Worm (Caenorhabditis elegans) whole organism, L1 larva: ENCODE measurements around the gene F59B1.2.

Experiments used
- C16A3.4 ChIP-seq: fragments of 150-350 bp; optimal IDR thresholded peaks from 2 replicates; lab custom pipeline; 2014; ENCODE audit warnings: missing biosample characterization, missing genetic modification characterization
- C34B4.2 ChIP-seq: sonication (generic microtip); optimal IDR thresholded peaks from 2 replicates; lab custom pipeline; 2017; ENCODE audit warnings: mild to moderate bottlenecking, missing genetic modification characterization, missing compliant biosample characterization
- F16B12.6 ChIP-seq: fragments of 150-350 bp; optimal IDR thresholded peaks from 2 replicates; lab custom pipeline; 2014; ENCODE audit warnings: missing biosample characterization, missing genetic modification characterization
- Y116A8C.19 ChIP-seq: sonication (generic microtip); optimal IDR thresholded peaks from 2 replicates; lab custom pipeline; 2016; ENCODE audit warnings: missing compliant biosample characterization, missing genetic modification characterization, borderline replicate concordance
- aha-1 ChIP-seq: fragments of 150-350 bp; optimal IDR thresholded peaks from 2 replicates; lab custom pipeline; 2014; ENCODE audit warnings: missing biosample characterization, missing genetic modification characterization
- aly-2 ChIP-seq: fragments of 150-350 bp; optimal IDR thresholded peaks from 2 replicates; lab custom pipeline; 2014; ENCODE audit warnings: missing biosample characterization, missing genetic modification characterization
- ceh-8 ChIP-seq: fragments of 200-800 bp; sonication (Bioruptor generic); optimal IDR thresholded peaks from 2 replicates; lab custom pipeline; 2018; ENCODE audit warnings: mild to moderate bottlenecking, missing genetic modification characterization, moderate library complexity, missing compliant biosample characterization
- ceh-82 ChIP-seq, 3 experiments: fragments of 150-350 bp in 1 of 3; sonication (generic microtip) in 2 of 3; optimal IDR thresholded peaks; 2 replicates each; lab custom pipeline; 2014 to 2017; ENCODE audit warnings: missing biosample characterization in 3 of 3, missing genetic modification characterization in 3 of 3
- ces-1 ChIP-seq: fragments of 150-350 bp; optimal IDR thresholded peaks from 2 replicates; lab custom pipeline; 2014; ENCODE audit warnings: missing biosample characterization, missing genetic modification reagents, missing genetic modification characterization
- efl-1 ChIP-seq, 4 experiments: fragments of 150-350 bp; optimal IDR thresholded peaks in 3 of 4; peaks in 1 of 4; 1 replicate in 1 of 4; 2 replicates in 3 of 4; lab custom pipeline; 2014; ENCODE audit warnings: missing biosample characterization in 2 of 4, missing genetic modification characterization in 2 of 4, missing genetic modification reagents in 2 of 4
- egl-13 ChIP-seq: sonication (generic microtip); optimal IDR thresholded peaks from 2 replicates; lab custom pipeline; 2016; ENCODE audit warnings: missing genotype, missing genetic modification reagents, missing genetic modification characterization, missing compliant biosample characterization
- egl-27 ChIP-seq, 2 experiments: fragments of 150-350 bp in 1 of 2; sonication (generic microtip); optimal IDR thresholded peaks; 3 replicates each; lab custom pipeline; 2017 to 2018; ENCODE audit warnings: missing biosample characterization in 2 of 2, missing genetic modification characterization in 2 of 2, missing genetic modification reagents in 2 of 2
- elt-2 ChIP-seq: sonication (generic microtip); optimal IDR thresholded peaks from 2 replicates; lab custom pipeline; 2016; ENCODE audit warnings: missing genetic modification characterization, mild to moderate bottlenecking, inconsistent platforms, missing compliant biosample characterization, missing genetic modification reagents
- fkh-4 ChIP-seq: sonication (generic microtip); optimal IDR thresholded peaks from 2 replicates; lab custom pipeline; 2016; ENCODE audit warnings: missing compliant biosample characterization, missing genetic modification characterization, borderline replicate concordance
- fos-1 ChIP-seq: fragments of 150-350 bp; optimal IDR thresholded peaks from 2 replicates; lab custom pipeline; 2014; ENCODE audit warnings: missing biosample characterization, missing genetic modification characterization
- hlh-4 ChIP-seq: sonication (generic microtip); optimal IDR thresholded peaks from 2 replicates; lab custom pipeline; 2016; ENCODE audit warnings: mild to moderate bottlenecking, missing genetic modification characterization, missing compliant biosample characterization
- isw-1 ChIP-seq: fragments of 200-800 bp; sonication (Bioruptor generic); IDR thresholded peaks from 2 replicates; pipeline ENCODE4 v1.3.6; 2022; ENCODE audit warnings: missing genetic modification characterization, missing compliant biosample characterization
- jun-1 ChIP-seq: fragments of 150-350 bp; optimal IDR thresholded peaks from 2 replicates; lab custom pipeline; 2014; ENCODE audit warnings: missing biosample characterization, missing genetic modification reagents, missing genetic modification characterization
- lin-14 ChIP-seq: fragments of 200-800 bp; sonication (Bioruptor generic); optimal IDR thresholded peaks from 2 replicates; lab custom pipeline; 2018; ENCODE audit warnings: mild to moderate bottlenecking, missing genetic modification characterization, moderate library complexity, missing compliant biosample characterization
- lin-35 ChIP-seq, 2 experiments: fragments of 150-350 bp; optimal IDR thresholded peaks; 2 replicates each; lab custom pipeline; 2014; ENCODE audit warnings: missing biosample characterization in 2 of 2, missing genetic modification characterization in 2 of 2, missing genetic modification reagents in 2 of 2
- lin-39 ChIP-seq: fragments of 150-350 bp; optimal IDR thresholded peaks from 2 replicates; lab custom pipeline; 2014; ENCODE audit warnings: missing biosample characterization, missing genetic modification reagents, missing genetic modification characterization
- lir-3 ChIP-seq: sonication (generic microtip); optimal IDR thresholded peaks from 2 replicates; lab custom pipeline; 2016; ENCODE audit warnings: mild to moderate bottlenecking, missing genetic modification characterization, moderate library complexity, missing compliant biosample characterization; ENCODE audit not compliant: poor library complexity
- mdl-1 ChIP-seq, 2 experiments: fragments of 150-350 bp; optimal IDR thresholded peaks; 2 replicates each; lab custom pipeline; 2014 to 2017; ENCODE audit warnings: missing biosample characterization in 2 of 2, missing genetic modification characterization in 2 of 2, inconsistent platforms in 1 of 2
- nhr-11 ChIP-seq: fragments of 150-350 bp; optimal IDR thresholded peaks from 2 replicates; lab custom pipeline; 2014; ENCODE audit warnings: missing biosample characterization, missing genetic modification characterization
- nhr-12 ChIP-seq: sonication (generic microtip); optimal IDR thresholded peaks from 2 replicates; lab custom pipeline; 2017; ENCODE audit warnings: missing biosample characterization, missing genetic modification characterization
- nhr-19 ChIP-seq: fragments of 200-800 bp; sonication (Bioruptor generic); conservative IDR thresholded peaks from 2 replicates; pipeline ENCODE4 v1.3.6; 2022; ENCODE audit warnings: missing genetic modification characterization, missing compliant biosample characterization
- nhr-237 ChIP-seq: fragments of 150-350 bp; optimal IDR thresholded peaks from 2 replicates; lab custom pipeline; 2014; ENCODE audit warnings: missing biosample characterization, missing genetic modification characterization
- nhr-47 ChIP-seq: sonication (generic microtip); optimal IDR thresholded peaks from 2 replicates; lab custom pipeline; 2016; ENCODE audit warnings: mild to moderate bottlenecking, missing genetic modification characterization, moderate library complexity, missing compliant biosample characterization
- nhr-76 ChIP-seq: sonication (generic microtip); optimal IDR thresholded peaks from 2 replicates; lab custom pipeline; 2017; ENCODE audit warnings: missing biosample characterization, missing genetic modification characterization
- nhr-77 ChIP-seq: fragments of 150-350 bp; optimal IDR thresholded peaks from 2 replicates; lab custom pipeline; 2014; ENCODE audit warnings: missing biosample characterization, missing genetic modification characterization
- nhr-85 ChIP-seq: sonication (generic microtip); peaks from one replicate; lab custom pipeline; 2016; ENCODE audit warnings: missing genetic modification characterization, inconsistent platforms, missing compliant biosample characterization
- nhr-90 ChIP-seq: sonication (generic microtip); optimal IDR thresholded peaks from 2 replicates; lab custom pipeline; 2016; ENCODE audit warnings: mild to moderate bottlenecking, missing genetic modification characterization, missing compliant biosample characterization; ENCODE audit not compliant: poor library complexity
- pag-3 ChIP-seq: sonication (generic microtip); optimal IDR thresholded peaks from 2 replicates; lab custom pipeline; 2017; ENCODE audit warnings: missing genetic modification characterization, mild to moderate bottlenecking, missing compliant biosample characterization, antibody characterized with exemption, borderline replicate concordance; ENCODE audit not compliant: insufficient read depth
- pqm-1 ChIP-seq: sonication (generic microtip); optimal IDR thresholded peaks from 3 replicates; lab custom pipeline; 2017; ENCODE audit warnings: missing biosample characterization, missing genetic modification characterization
- rnt-1 ChIP-seq: sonication (generic microtip); optimal IDR thresholded peaks from 2 replicates; lab custom pipeline; 2016; ENCODE audit warnings: mild to moderate bottlenecking, missing genetic modification characterization, moderate library complexity, missing compliant biosample characterization
- skn-1 ChIP-seq: fragments of 150-350 bp; optimal IDR thresholded peaks from 2 replicates; lab custom pipeline; 2014; ENCODE audit warnings: missing biosample characterization, missing genetic modification characterization
- sox-4 ChIP-seq: sonication (generic microtip); optimal IDR thresholded peaks from 2 replicates; lab custom pipeline; 2016; ENCODE audit warnings: missing genetic modification characterization, missing compliant biosample characterization
- sptf-1 ChIP-seq: fragments of 150-350 bp; optimal IDR thresholded peaks from 2 replicates; lab custom pipeline; 2014; ENCODE audit warnings: missing biosample characterization, missing genetic modification characterization
- sup-37 ChIP-seq: fragments of 200-800 bp; sonication (Bioruptor generic); optimal IDR thresholded peaks from 2 replicates; lab custom pipeline; 2018; ENCODE audit warnings: mild to moderate bottlenecking, missing genetic modification characterization, missing compliant biosample characterization
- swsn-7 ChIP-seq: sonication (generic microtip); optimal IDR thresholded peaks from 2 replicates; lab custom pipeline; 2016; ENCODE audit warnings: missing genetic modification characterization, missing compliant biosample characterization
- tbx-2 ChIP-seq: sonication (generic microtip); optimal IDR thresholded peaks from 2 replicates; lab custom pipeline; 2016; ENCODE audit warnings: missing genetic modification characterization, missing compliant biosample characterization
- tlp-1 ChIP-seq: fragments of 150-350 bp; optimal IDR thresholded peaks from 2 replicates; lab custom pipeline; 2014; ENCODE audit warnings: missing biosample characterization, missing genetic modification characterization
- unc-130 ChIP-seq: fragments of 150-350 bp; optimal IDR thresholded peaks from 2 replicates; lab custom pipeline; 2017; ENCODE audit warnings: missing biosample characterization, missing genetic modification characterization, inconsistent platforms
- unc-86 ChIP-seq: sonication (generic microtip); optimal IDR thresholded peaks from 2 replicates; lab custom pipeline; 2016; ENCODE audit warnings: missing genetic modification characterization, missing compliant biosample characterization
- unc-98 ChIP-seq: fragments of 200-800 bp; sonication (Bioruptor generic); IDR thresholded peaks from 2 replicates; pipeline ENCODE4 v1.3.6; 2022; ENCODE audit warnings: missing genetic modification characterization, missing compliant biosample characterization
- vab-15 ChIP-seq: sonication (generic microtip); optimal IDR thresholded peaks from 2 replicates; lab custom pipeline; 2017; ENCODE audit warnings: missing genotype, mild to moderate bottlenecking, missing genetic modification characterization, missing compliant biosample characterization
- xbp-1 ChIP-seq: sonication (generic microtip); optimal IDR thresholded peaks from 2 replicates; lab custom pipeline; 2016; ENCODE audit warnings: missing genetic modification characterization, missing compliant biosample characterization
- zag-1 ChIP-seq: fragments of 150-350 bp; optimal IDR thresholded peaks from 2 replicates; lab custom pipeline; 2014; ENCODE audit warnings: missing biosample characterization, missing genetic modification characterization
- zip-4 ChIP-seq: fragments of 200-800 bp; sonication (Bioruptor generic); optimal IDR thresholded peaks from 2 replicates; lab custom pipeline; 2018; ENCODE audit warnings: mild to moderate bottlenecking, missing genetic modification characterization, moderate library complexity, missing compliant biosample characterization

Gene F59B1.2

ce11 chrV:3586014-3586689 is 47.0 kb upstream of the F59B1.2 start, which contains the start of the genes rpl-11.1 and T22F3.2 (continued):
- TF ChIP-seq rnt-1 (tag; lab: Kevin White, UChicago), result peak; percentile 43
- no peak for TF ChIP-seq zag-1
- TF ChIP-seq sox-4 (tag; lab: Kevin White, UChicago), result no peak
- TF ChIP-seq C34B4.2, result no peak
- no peak for TF ChIP-seq nhr-11 (tag; lab: Kevin White, UChicago)
- no peak for TF ChIP-seq Y116A8C.19
- peak; percentile 58 for TF ChIP-seq nhr-85 (tag; lab: Kevin White, UChicago)
- TF ChIP-seq fos-1 (tag; lab: Kevin White, UChicago), result no peak
- peak; percentile 31 to 55 for TF ChIP-seq efl-1 (optimal IDR thresholded peaks at IDR 0.05; lab: Kevin White, UChicago)
- peak in 1 of 2 experiments; percentile 33 for TF ChIP-seq efl-1 (GFP tag; optimal IDR thresholded peaks at IDR 0.05 in 1 of 2; lab: Kevin White, UChicago)
- no peak for TF ChIP-seq nhr-90
- TF ChIP-seq nhr-77, result no peak
- no peak for TF ChIP-seq elt-2 (tag; lab: Kevin White, UChicago)
- TF ChIP-seq ceh-82 (tag; optimal IDR thresholded peaks at IDR 0.05; lab: Kevin White, UChicago), result peak in 1 of 3 experiments; percentile 35
- no peak for TF ChIP-seq xbp-1
- TF ChIP-seq, all 84 proteins: peak for 10

ce11 chrV:3587633-3588032 is 45.5 kb upstream of the F59B1.2 start:
- TF ChIP-seq unc-86 (tag; lab: Kevin White, UChicago) (no peak), sptf-1 (tag; lab: Kevin White, UChicago) (no peak), unc-130 (peak; percentile 20), fkh-4 (tag; lab: Kevin White, UChicago) (no peak), zip-4 (peak; percentile 1), F16B12.6 (tag; lab: Kevin White, UChicago) (no peak), skn-1 (tag; lab: Kevin White, UChicago) (no peak), tlp-1 (tag; lab: Kevin White, UChicago) (no peak), lin-35 (GFP tag; optimal IDR thresholded peaks at IDR 0.05; lab: Kevin White, UChicago) (peak; percentile 13 to 20), C34B4.2 (no peak), nhr-77 (no peak), egl-27 (tag; optimal IDR thresholded peaks at IDR 0.05; lab: Kevin White, UChicago) (no peak), ces-1 (GFP tag; lab: Kevin White, UChicago) (no peak), jun-1 (tag; lab: Kevin White, UChicago) (no peak), lin-14 (peak; percentile 21), C16A3.4 (tag; lab: Kevin White, UChicago) (peak; percentile 14), nhr-19 (GFP tag; lab: Robert Waterston, UW) (peak; percentile 38), zag-1 (no peak), hlh-4 (tag; lab: Kevin White, UChicago) (no peak), ceh-82 (tag; optimal IDR thresholded peaks at IDR 0.05; lab: Kevin White, UChicago) (peak in 2 of 3 experiments; percentile 14 to 21), aly-2 (no peak), mdl-1 (tag; optimal IDR thresholded peaks at IDR 0.05; lab: Kevin White, UChicago) (no peak), nhr-76 (tag; lab: Kevin White, UChicago) (no peak), unc-98 (GFP tag; lab: Robert Waterston, UW) (no peak), lin-39 (tag; lab: Kevin White, UChicago) (no peak), sup-37 (no peak), ceh-8 (GFP tag; lab: Kevin White, UChicago) (no peak), efl-1 (optimal IDR thresholded peaks at IDR 0.05; lab: Kevin White, UChicago) (peak in 1 of 2 experiments; percentile 34), efl-1 (GFP tag; optimal IDR thresholded peaks at IDR 0.05 in 1 of 2; lab: Kevin White, UChicago) (peak in 1 of 2 experiments; percentile 88), nhr-11 (tag; lab: Kevin White, UChicago) (no peak), pag-3 (tag; lab: Kevin White, UChicago) (no peak), lir-3 (tag; lab: Kevin White, UChicago) (no peak), nhr-47 (tag; lab: Kevin White, UChicago) (no peak), vab-15 (tag; lab: Kevin White, UChicago) (no peak), nhr-237 (tag; lab: Kevin White, UChicago) (no peak), aha-1 (no peak), fos-1 (tag; lab: Kevin White, UChicago) (no peak), tbx-2 (tag; lab: Kevin White, UChicago) (peak; percentile 12), pqm-1 (tag; lab: Kevin White, UChicago) (no peak), isw-1 (GFP tag; lab: Robert Waterston, UW) (no peak), swsn-7 (tag; lab: Kevin White, UChicago) (peak; percentile 47), nhr-12 (no peak), egl-13 (no peak)
